Fruit fly (Drosophila melanogaster) whole organism, adult: ENCODE measurements around the gene Usp32.

ENCODE experiments used
- CG11617 ChIP-seq: fragments of 200-800 bp; sonication (Bioruptor generic); optimal IDR thresholded peaks from 2 replicates; lab custom pipeline; 2017; ENCODE audit warnings: mild to moderate bottlenecking, missing biosample characterization, missing genetic modification reagents, missing genetic modification characterization
- CG12768 ChIP-seq: fragments of 200-800 bp; sonication (Bioruptor generic); optimal IDR thresholded peaks from 2 replicates; lab custom pipeline; 2017; ENCODE audit warnings: missing biosample characterization, missing genetic modification characterization, mild to moderate bottlenecking, moderate library complexity, missing genetic modification reagents
- CG14711 ChIP-seq: fragments of 200-800 bp; sonication (Bioruptor generic); optimal IDR thresholded peaks from 2 replicates; lab custom pipeline; 2018; ENCODE audit warnings: missing biosample characterization, mild to moderate bottlenecking, missing genetic modification characterization, moderate library complexity
- CG1620 ChIP-seq: fragments of 200-800 bp; sonication (Bioruptor generic); optimal IDR thresholded peaks from 2 replicates; lab custom pipeline; 2016; ENCODE audit warnings: missing biosample characterization, missing genetic modification characterization
- CG33017 ChIP-seq: fragments of 200-800 bp; sonication (Bioruptor generic); optimal IDR thresholded peaks from 2 replicates; lab custom pipeline; 2018; ENCODE audit warnings: missing biosample characterization, mild to moderate bottlenecking, missing genetic modification characterization, moderate library complexity
- CG5204 ChIP-seq: fragments of 200-800 bp; sonication (Bioruptor generic); optimal IDR thresholded peaks from 2 replicates; lab custom pipeline; 2016; ENCODE audit warnings: missing biosample characterization, missing genetic modification characterization
- CG7045 ChIP-seq: fragments of 200-800 bp; sonication (Bioruptor generic); optimal IDR thresholded peaks from 2 replicates; lab custom pipeline; 2017; ENCODE audit warnings: missing biosample characterization, mild to moderate bottlenecking, missing genetic modification characterization
- CG7101 ChIP-seq: fragments of 200-800 bp; sonication (Bioruptor generic); optimal IDR thresholded peaks from 2 replicates; lab custom pipeline; 2018; ENCODE audit warnings: missing biosample characterization, mild to moderate bottlenecking, missing genetic modification characterization, moderate library complexity
- Clk ChIP-seq: fragments of 200-800 bp; sonication (Bioruptor generic); optimal IDR thresholded peaks from 2 replicates; lab custom pipeline; 2017; ENCODE audit warnings: missing biosample characterization, missing genetic modification characterization
- Crg-1 ChIP-seq: fragments of 200-800 bp; sonication (Bioruptor generic); optimal IDR thresholded peaks from 2 replicates; lab custom pipeline; 2016; ENCODE audit warnings: missing biosample characterization, missing genetic modification characterization
- Hr96 ChIP-seq: fragments of 200-800 bp; sonication (Bioruptor generic); optimal IDR thresholded peaks from 2 replicates; lab custom pipeline; 2016; ENCODE audit warnings: missing biosample characterization, missing genetic modification characterization
- Mnt ChIP-seq: fragments of 200-800 bp; sonication (Bioruptor generic); optimal IDR thresholded peaks from 2 replicates; lab custom pipeline; 2016; ENCODE audit warnings: missing biosample characterization, mild to moderate bottlenecking, missing genetic modification characterization
- bab1 ChIP-seq: fragments of 200-800 bp; sonication (Bioruptor generic); optimal IDR thresholded peaks from 3 replicates; lab custom pipeline; 2019; ENCODE audit warnings: missing biosample characterization, mild to moderate bottlenecking, missing genetic modification characterization, moderate library complexity
- cic ChIP-seq: fragments of 200-800 bp; sonication (Bioruptor generic); optimal IDR thresholded peaks from 2 replicates; lab custom pipeline; 2017; ENCODE audit warnings: missing biosample characterization, mild to moderate bottlenecking, missing genetic modification characterization, moderate library complexity
- cnc ChIP-seq, 2 experiments: fragments of >200 bp; optimal IDR thresholded peaks; 2 replicates each; lab custom pipeline; 2017
- kay ChIP-seq: fragments of 200-800 bp; sonication (Bioruptor generic); peaks from one replicate; lab custom pipeline; 2016; ENCODE audit warnings: missing biosample characterization, missing genetic modification characterization, borderline replicate concordance
- ovo ChIP-seq: fragments of 200-800 bp; sonication (Bioruptor generic); optimal IDR thresholded peaks from 2 replicates; lab custom pipeline; 2016; ENCODE audit warnings: missing biosample characterization, missing genetic modification characterization
- pad ChIP-seq: fragments of 200-800 bp; sonication (Bioruptor generic); optimal IDR thresholded peaks from 3 replicates; lab custom pipeline; 2017; ENCODE audit warnings: missing biosample characterization, missing genetic modification characterization, mild to moderate bottlenecking, moderate library complexity, missing genetic modification reagents
- tj ChIP-seq: fragments of 200-800 bp; sonication (Bioruptor generic); optimal IDR thresholded peaks from 3 replicates; lab custom pipeline; 2017; ENCODE audit warnings: missing biosample characterization, mild to moderate bottlenecking, missing genetic modification characterization, moderate library complexity
- toe ChIP-seq: fragments of 200-800 bp; sonication (Bioruptor generic); optimal IDR thresholded peaks from 2 replicates; lab custom pipeline; 2016; ENCODE audit warnings: missing biosample characterization, missing genetic modification characterization

Gene Usp32

dm6 chr3L:19896280-19896891 is 25.4 kb downstream of the Usp32 start:
- TF ChIP-seq tj (GFP tag; lab: Kevin White, UChicago) (peak; percentile 42), Mnt (GFP tag; lab: Kevin White, UChicago) (no peak)

DNA sequence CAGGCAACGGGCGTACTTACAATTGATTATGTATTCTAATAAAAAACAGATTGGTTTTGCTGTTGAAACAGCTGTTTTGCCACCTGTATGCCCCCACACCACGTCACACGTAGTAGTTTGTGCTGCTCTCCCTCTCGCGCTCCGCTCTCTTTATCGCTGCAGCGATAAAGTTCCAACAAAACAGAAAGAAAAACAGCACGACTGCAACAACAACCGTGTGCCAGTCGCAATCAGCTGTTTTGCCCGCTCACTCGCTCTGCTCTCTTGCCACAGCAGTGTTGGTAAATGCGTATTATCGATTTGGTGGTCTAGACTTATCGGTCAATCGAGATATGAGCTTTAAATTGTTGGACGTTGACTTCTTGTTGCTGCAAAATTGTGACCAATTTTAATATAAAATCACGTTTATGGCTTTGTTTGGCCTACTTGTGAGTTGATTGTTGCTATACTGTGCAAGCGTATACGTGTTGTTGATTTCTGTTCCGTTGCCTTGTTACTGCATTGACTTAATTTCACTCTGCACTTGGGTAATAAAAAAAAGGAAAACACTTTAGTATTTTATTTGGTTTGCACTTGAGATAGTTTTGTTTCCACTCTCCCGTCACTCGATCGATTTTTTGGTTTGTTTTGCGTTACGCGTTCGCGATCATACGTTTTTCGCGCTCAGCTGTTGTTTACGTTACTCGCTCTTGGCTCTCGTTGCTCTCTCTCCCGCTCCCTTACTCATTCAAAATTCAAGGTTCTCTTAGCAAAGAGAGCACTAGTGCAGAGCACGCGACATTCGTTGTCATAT is 26.1 kb downstream of the Usp32 start:
- TF ChIP-seq CG11617 (GFP tag; lab: Kevin White, UChicago) (peak; percentile 71), pad (GFP tag; lab: Kevin White, UChicago) (peak; percentile 57), Crg-1 (GFP tag; lab: Kevin White, UChicago) (peak; percentile 86), CG33017 (tag; lab: Kevin White, UChicago) (peak; percentile 36), kay (GFP tag; lab: Kevin White, UChicago) (peak; percentile 79), tj (GFP tag; lab: Kevin White, UChicago) (peak; percentile 45), CG14711 (tag; lab: Kevin White, UChicago) (no peak), CG12768 (GFP tag; lab: Kevin White, UChicago) (peak; percentile 66), CG7101 (tag; lab: Kevin White, UChicago) (peak; percentile 21), cic (peak; percentile 46), toe (GFP tag; lab: Kevin White, UChicago) (no peak), CG7045 (no peak), CG1620 (GFP tag; lab: Kevin White, UChicago) (no peak), Hr96 (GFP tag; lab: Kevin White, UChicago) (peak; percentile 38), bab1 (peak; percentile 56)

- TF ChIP-seq bab1 (no peak), Hr96 (GFP tag; lab: Kevin White, UChicago) (no peak), CG5204 (GFP tag; lab: Kevin White, UChicago) (no peak), ovo (GFP tag; lab: Kevin White, UChicago) (no peak), Mnt (GFP tag; lab: Kevin White, UChicago) (peak; percentile 47), CG12768 (GFP tag; lab: Kevin White, UChicago) (no peak), cic (peak; percentile 1)
Measured at dm6 chr3L:19897685-19898009, 26.7 kb downstream of the Usp32 start.

- TF ChIP-seq CG5204 (GFP tag; lab: Kevin White, UChicago) (no peak), cic (no peak), pad (GFP tag; lab: Kevin White, UChicago) (no peak), CG1620 (GFP tag; lab: Kevin White, UChicago) (no peak)
Measured at dm6 chr3L:19898547-19899282, 27.8 kb downstream of the Usp32 start.

DNA sequence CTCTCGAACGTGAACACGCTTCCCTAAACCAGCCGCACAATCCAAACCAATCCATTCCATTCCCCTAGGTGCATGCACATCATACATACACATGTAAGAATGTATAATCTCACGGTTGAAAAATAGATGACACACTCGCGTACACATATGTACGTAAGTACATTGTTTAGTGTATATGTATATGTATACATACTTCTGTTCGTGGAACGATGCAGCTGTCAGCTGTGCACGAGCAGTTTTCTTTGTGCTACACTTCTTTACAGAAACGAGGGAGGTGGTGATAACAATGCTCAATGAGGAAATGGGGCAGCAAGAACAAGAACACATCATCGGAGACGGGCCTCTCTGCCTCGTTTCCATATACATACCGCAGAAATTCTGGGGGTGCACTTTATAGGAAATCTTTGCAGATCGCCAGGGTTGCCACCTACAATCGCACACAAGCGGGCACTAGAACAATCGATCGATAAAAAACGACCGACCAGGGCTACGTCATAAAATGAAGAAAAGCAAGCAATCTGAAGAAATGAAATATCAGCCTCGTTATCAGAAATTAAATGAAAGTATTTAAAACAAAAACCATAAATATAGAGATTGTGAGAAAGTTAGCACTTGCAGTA is 28.5 kb downstream of the Usp32 start:
- TF ChIP-seq CG33017 (tag; lab: Kevin White, UChicago) (no peak), cnc (optimal IDR thresholded peaks at IDR 0.05; lab: Kevin White, UChicago) (no peak), kay (GFP tag; lab: Kevin White, UChicago) (peak; percentile 95), tj (GFP tag; lab: Kevin White, UChicago) (peak; percentile 1), CG14711 (tag; lab: Kevin White, UChicago) (peak; percentile 87), Mnt (GFP tag; lab: Kevin White, UChicago) (peak; percentile 55), Clk (GFP tag; lab: Kevin White, UChicago) (no peak), Hr96 (GFP tag; lab: Kevin White, UChicago) (no peak), CG5204 (GFP tag; lab: Kevin White, UChicago) (no peak), bab1 (no peak), CG7045 (no peak), pad (GFP tag; lab: Kevin White, UChicago) (peak; percentile 5), ovo (GFP tag; lab: Kevin White, UChicago) (no peak), Crg-1 (GFP tag; lab: Kevin White, UChicago) (no peak), cic (peak; percentile 73), CG1620 (GFP tag; lab: Kevin White, UChicago) (no peak), CG12768 (GFP tag; lab: Kevin White, UChicago) (peak; percentile 47), CG11617 (GFP tag; lab: Kevin White, UChicago) (peak; percentile 14), CG7101 (tag; lab: Kevin White, UChicago) (no peak), toe (GFP tag; lab: Kevin White, UChicago) (no peak)
